Worm (Caenorhabditis elegans) whole organism, L2 larva: ENCODE data around the gene F59A1.15.

Experiments used
- F13H6.1 ChIP-seq: sonication (generic microtip); optimal IDR thresholded peaks from 2 replicates; lab custom pipeline; 2016; ENCODE audit warnings: missing genetic modification characterization, missing compliant biosample characterization
- R02D3.7 ChIP-seq: fragments of 150-350 bp; optimal IDR thresholded peaks from 2 replicates; lab custom pipeline; 2014; ENCODE audit warnings: missing biosample characterization, missing genetic modification characterization
- Y55F3AM.14 ChIP-seq: fragments of 200-800 bp; sonication (Bioruptor generic); optimal IDR thresholded peaks from 2 replicates; lab custom pipeline; 2018; ENCODE audit warnings: mild to moderate bottlenecking, missing genetic modification characterization, missing compliant biosample characterization
- ama-1 ChIP-seq: fragments of 150-350 bp; optimal IDR thresholded peaks from 2 replicates; lab custom pipeline; 2018; ENCODE audit warnings: inconsistent platforms
- blmp-1 ChIP-seq: sonication (generic microtip); optimal IDR thresholded peaks from 2 replicates; lab custom pipeline; 2017; ENCODE audit warnings: missing genetic modification characterization, mild to moderate bottlenecking, missing compliant biosample characterization, antibody characterized with exemption, moderate library complexity; ENCODE audit not compliant: insufficient read depth
- ceh-82 ChIP-seq: fragments of 150-350 bp; optimal IDR thresholded peaks from 2 replicates; lab custom pipeline; 2014; ENCODE audit warnings: missing biosample characterization, missing genetic modification characterization
- crh-2 ChIP-seq: sonication (generic microtip); optimal IDR thresholded peaks from 2 replicates; lab custom pipeline; 2017; ENCODE audit warnings: missing biosample characterization, missing genetic modification characterization
- dmd-4 ChIP-seq: sonication (generic microtip); optimal IDR thresholded peaks from 2 replicates; lab custom pipeline; 2017; ENCODE audit warnings: missing biosample characterization, missing genetic modification characterization
- egl-27 ChIP-seq: sonication (generic microtip); optimal IDR thresholded peaks from 3 replicates; lab custom pipeline; 2017; ENCODE audit warnings: missing biosample characterization, missing genetic modification reagents, missing genetic modification characterization
- elt-1 ChIP-seq: fragments of 150-350 bp; optimal IDR thresholded peaks from 2 replicates; lab custom pipeline; 2014; ENCODE audit warnings: missing biosample characterization, missing genetic modification characterization
- elt-3 ChIP-seq: sonication (generic microtip); optimal IDR thresholded peaks from 2 replicates; lab custom pipeline; 2017; ENCODE audit warnings: missing biosample characterization, missing genetic modification characterization
- fos-1 ChIP-seq: fragments of 150-350 bp; optimal IDR thresholded peaks from 2 replicates; lab custom pipeline; 2014; ENCODE audit warnings: missing biosample characterization, missing genetic modification characterization
- gmeb-1 ChIP-seq: fragments of 150-350 bp; optimal IDR thresholded peaks from 2 replicates; lab custom pipeline; 2014; ENCODE audit warnings: missing biosample characterization, missing genetic modification characterization
- mab-5 ChIP-seq: fragments of 150-350 bp; optimal IDR thresholded peaks from 2 replicates; lab custom pipeline; 2014; ENCODE audit warnings: missing biosample characterization, missing genetic modification characterization
- mbf-1 ChIP-seq: sonication (generic microtip); optimal IDR thresholded peaks from 2 replicates; lab custom pipeline; 2017; ENCODE audit warnings: missing biosample characterization, missing genetic modification characterization
- mdl-1 ChIP-seq, 2 experiments: fragments of 150-350 bp in 1 of 2; sonication (generic microtip) in 1 of 2; optimal IDR thresholded peaks; 2 replicates each; lab custom pipeline; 2017; ENCODE audit warnings: missing biosample characterization in 2 of 2, missing genetic modification characterization in 2 of 2
- nhr-10 ChIP-seq: sonication (generic microtip); optimal IDR thresholded peaks from 2 replicates; lab custom pipeline; 2017; ENCODE audit warnings: missing biosample characterization, missing genetic modification characterization
- nhr-12 ChIP-seq: fragments of 150-350 bp; optimal IDR thresholded peaks from 2 replicates; lab custom pipeline; 2014; ENCODE audit warnings: missing biosample characterization, missing genetic modification characterization
- nhr-129 ChIP-seq: fragments of 150-350 bp; optimal IDR thresholded peaks from 2 replicates; lab custom pipeline; 2014; ENCODE audit warnings: missing biosample characterization, missing genetic modification characterization
- nhr-21 ChIP-seq: fragments of 150-350 bp; optimal IDR thresholded peaks from 2 replicates; lab custom pipeline; 2014; ENCODE audit warnings: missing biosample characterization, missing genetic modification characterization
- nhr-23 ChIP-seq: fragments of 150-350 bp; optimal IDR thresholded peaks from 2 replicates; lab custom pipeline; 2014; ENCODE audit warnings: missing biosample characterization, missing genetic modification reagents, missing genetic modification characterization
- nhr-25 ChIP-seq: fragments of 150-350 bp; sonication (generic microtip); optimal IDR thresholded peaks from 3 replicates; lab custom pipeline; 2014; ENCODE audit warnings: missing biosample characterization, missing genetic modification characterization
- peb-1 ChIP-seq: fragments of 150-350 bp; optimal IDR thresholded peaks from 2 replicates; lab custom pipeline; 2014; ENCODE audit warnings: missing biosample characterization, missing genetic modification characterization
- sem-4 ChIP-seq: fragments of 150-350 bp; optimal IDR thresholded peaks from 2 replicates; lab custom pipeline; 2014; ENCODE audit warnings: missing biosample characterization, missing genetic modification reagents, missing genetic modification characterization
- snpc-4 ChIP-seq: fragments of 150-350 bp; optimal IDR thresholded peaks from 2 replicates; lab custom pipeline; 2014; ENCODE audit warnings: missing biosample characterization, missing genetic modification characterization
- unc-39 ChIP-seq: fragments of 150-350 bp; optimal IDR thresholded peaks from 2 replicates; lab custom pipeline; 2014; ENCODE audit warnings: missing biosample characterization, missing genetic modification characterization
- unc-55 ChIP-seq: fragments of 150-350 bp; sonication (generic microtip); optimal IDR thresholded peaks from 3 replicates; lab custom pipeline; 2014; ENCODE audit warnings: missing biosample characterization, missing genetic modification reagents, missing genetic modification characterization
- unc-62 ChIP-seq: fragments of 150-350 bp; optimal IDR thresholded peaks from 2 replicates; lab custom pipeline; 2014; ENCODE audit warnings: missing biosample characterization, missing genetic modification reagents, missing genetic modification characterization
- zag-1 ChIP-seq: fragments of 150-350 bp; optimal IDR thresholded peaks from 2 replicates; lab custom pipeline; 2014; ENCODE audit warnings: missing biosample characterization, missing genetic modification characterization
- ztf-1 ChIP-seq: fragments of 200-800 bp; sonication (Bioruptor generic); conservative IDR thresholded peaks from 2 replicates; pipeline ENCODE4 v1.3.6; 2022; ENCODE audit warnings: missing genetic modification characterization, missing compliant biosample characterization
- ztf-11 ChIP-seq: sonication (generic microtip); optimal IDR thresholded peaks from 2 replicates; lab custom pipeline; 2017; ENCODE audit warnings: missing biosample characterization, missing genetic modification characterization
- ztf-4 ChIP-seq: fragments of 150-350 bp; optimal IDR thresholded peaks from 2 replicates; lab custom pipeline; 2014; ENCODE audit warnings: missing biosample characterization, missing genetic modification characterization

F59A1.15 gene

ce11 chrV:17699097-17699496, 15.4 kb upstream of the F59A1.15 start, which contains the start of gene Y26G10.4:
TSS of gene Y26G10.4 (minus strand) at chrV:17699197.
- TF ChIP-seq R02D3.7 (tag; lab: Kevin White, UChicago) (no peak), nhr-10 (no peak), unc-55 (GFP tag; lab: Kevin White, UChicago) (no peak)

DNA sequence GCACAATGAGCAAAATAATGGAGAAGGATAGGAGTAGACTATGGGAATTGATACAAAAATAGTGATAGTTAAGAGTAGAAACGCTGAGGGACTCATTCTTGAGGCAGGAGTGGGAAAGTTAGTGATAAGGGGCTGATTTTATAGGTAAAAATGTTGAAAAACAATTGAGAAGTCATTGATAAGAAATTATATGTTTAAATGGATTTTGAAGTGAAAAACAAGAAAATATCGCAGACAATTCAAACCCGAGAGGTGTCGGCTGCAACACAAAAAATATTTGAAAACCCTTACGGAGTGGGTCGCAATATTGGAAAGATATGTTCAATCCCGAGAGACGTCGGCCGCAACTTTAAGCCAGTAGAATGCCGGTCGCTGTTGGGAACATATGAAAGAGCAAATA, 13.1 kb upstream of the F59A1.15 start, which contains the start of gene spp-29:
Gene spp-29, minus strand, starts transcription at position 101 of the 400 bp plus-strand sequence.
- no peak for TF ChIP-seq nhr-23 (tag; lab: Kevin White, UChicago)
- TF ChIP-seq nhr-25 (tag; lab: Kevin White, UChicago) = no peak
- no peak for TF ChIP-seq R02D3.7 (tag; lab: Kevin White, UChicago)
- no peak for TF ChIP-seq nhr-12
- no peak for TF ChIP-seq gmeb-1 (tag; lab: Kevin White, UChicago)
- no peak for TF ChIP-seq F13H6.1
- TF ChIP-seq nhr-129 (tag; lab: Kevin White, UChicago) = no peak

DNA sequence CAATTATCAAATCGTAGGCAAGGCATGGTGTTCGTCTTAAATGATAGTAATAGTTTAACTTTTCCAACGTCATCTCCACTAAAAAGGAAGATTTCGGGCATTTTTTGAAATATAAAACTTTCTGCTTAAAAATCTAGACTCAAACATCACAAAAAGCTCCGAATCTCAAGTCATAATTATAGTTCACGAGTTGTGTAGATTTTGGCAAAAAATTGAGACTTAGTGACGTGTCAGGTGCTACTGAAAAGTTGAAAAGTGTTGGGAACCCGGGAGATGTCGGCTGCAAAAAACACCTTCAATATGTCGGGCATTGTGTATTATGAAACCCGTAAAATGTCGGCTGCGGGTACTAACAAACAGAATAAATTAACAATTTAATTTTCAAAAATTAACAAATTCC, 12.1 kb upstream of the F59A1.15 start, which contains the start of gene Y26G10.1:
Gene Y26G10.1, minus strand, starts transcription at position 101 of the 400 bp plus-strand sequence.
- TF ChIP-seq ceh-82 (tag; lab: Kevin White, UChicago) (no peak), unc-39 (tag; lab: Kevin White, UChicago) (no peak), gmeb-1 (tag; lab: Kevin White, UChicago) (no peak), snpc-4 (tag; lab: Kevin White, UChicago) (no peak), ama-1 (lab: Kevin White, UChicago) (no peak), nhr-21 (tag; lab: Kevin White, UChicago) (no peak), mab-5 (tag; lab: Kevin White, UChicago) (no peak), Y55F3AM.14 (GFP tag; lab: Kevin White, UChicago) (no peak), ztf-1 (GFP tag; lab: Robert Waterston, UW) (no peak), ztf-11 (tag; lab: Kevin White, UChicago) (no peak), blmp-1 (tag; lab: Kevin White, UChicago) (no peak)

- no peak for TF ChIP-seq ztf-4 (tag; lab: Kevin White, UChicago)
- peak; percentile 25 for TF ChIP-seq fos-1 (tag; lab: Kevin White, UChicago)
- TF ChIP-seq, all 48 proteins: peak for 1
Observed at ce11 chrV:17694260-17694659, 10.6 kb upstream of the F59A1.15 start.

DNA sequence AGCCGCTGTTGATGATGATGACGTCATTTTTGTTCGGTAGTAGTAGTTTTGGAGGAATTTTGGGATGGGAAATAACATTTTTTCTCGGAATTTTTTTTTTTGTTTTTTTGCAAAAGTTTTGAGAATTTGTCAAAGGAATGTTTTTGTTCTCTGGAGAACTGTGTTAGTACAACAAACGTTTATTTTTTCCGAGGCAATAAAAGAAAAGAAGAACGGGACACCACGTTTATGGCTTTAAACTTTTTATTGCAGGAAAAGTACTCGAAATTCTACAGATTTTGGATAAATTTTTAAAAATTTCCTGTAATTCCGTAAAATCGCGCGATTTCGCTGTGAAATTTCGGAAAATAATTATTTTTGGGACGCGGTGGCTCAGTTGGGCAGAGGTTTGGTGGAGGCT, 7.3 kb upstream of the F59A1.15 start, which contains the start of gene F59A1.13:
Gene F59A1.13, minus strand, starts transcription at position 101 of the 400 bp plus-strand sequence.
- TF ChIP-seq ceh-82 (tag; lab: Kevin White, UChicago) = no peak
- no peak for TF ChIP-seq nhr-129 (tag; lab: Kevin White, UChicago)
- no peak for TF ChIP-seq peb-1
- no peak for TF ChIP-seq ama-1 (lab: Kevin White, UChicago)
- no peak for TF ChIP-seq mab-5 (tag; lab: Kevin White, UChicago)
- no peak for TF ChIP-seq unc-62 (GFP tag; lab: Kevin White, UChicago)
- TF ChIP-seq nhr-23 (tag; lab: Kevin White, UChicago) = no peak
- TF ChIP-seq zag-1 = no peak
- TF ChIP-seq dmd-4 = no peak
- TF ChIP-seq elt-3 (tag; lab: Kevin White, UChicago) = no peak
- TF ChIP-seq gmeb-1 (tag; lab: Kevin White, UChicago) = no peak
- no peak for TF ChIP-seq sem-4 (tag; lab: Kevin White, UChicago)
- no peak for TF ChIP-seq mdl-1 (tag; optimal IDR thresholded peaks at IDR 0.05; lab: Kevin White, UChicago)
- TF ChIP-seq mbf-1 (tag; lab: Kevin White, UChicago) = no peak
- TF ChIP-seq elt-1 (tag; lab: Kevin White, UChicago) = no peak
- TF ChIP-seq nhr-12 = no peak
- no peak for TF ChIP-seq crh-2 (tag; lab: Kevin White, UChicago)

- no peak for TF ChIP-seq ama-1 (lab: Kevin White, UChicago)
- TF ChIP-seq unc-39 (tag; lab: Kevin White, UChicago) = no peak
- no peak for TF ChIP-seq unc-62 (GFP tag; lab: Kevin White, UChicago)
- no peak for TF ChIP-seq ceh-82 (tag; lab: Kevin White, UChicago)
- no peak for TF ChIP-seq snpc-4 (tag; lab: Kevin White, UChicago)
- no peak for TF ChIP-seq egl-27 (tag; lab: Kevin White, UChicago)
- TF ChIP-seq fos-1 (tag; lab: Kevin White, UChicago) = no peak
- no peak for TF ChIP-seq nhr-12
- no peak for TF ChIP-seq R02D3.7 (tag; lab: Kevin White, UChicago)
Observed at ce11 chrV:17686852-17687251, 3.2 kb upstream of the F59A1.15 start, which contains the start of gene F59A1.18. TSS of gene F59A1.18 (minus strand) at chrV:17686952.
